Worm (Caenorhabditis elegans) whole organism, early embryonic: ENCODE results near the gene B0284.3.

Experiments used
- F13C5.2 ChIP-seq: sonication (generic microtip); optimal IDR thresholded peaks from 2 replicates; lab custom pipeline; 2017; ENCODE audit warnings: mild to moderate bottlenecking, missing genetic modification characterization, inconsistent platforms, missing compliant biosample characterization
- aly-1 ChIP-seq: sonication (generic microtip); optimal IDR thresholded peaks from 2 replicates; lab custom pipeline; 2016; ENCODE audit warnings: missing genetic modification characterization, missing compliant biosample characterization
- ama-1 ChIP-seq: fragments of 150-350 bp; optimal IDR thresholded peaks from 2 replicates; lab custom pipeline; 2014
- ceh-13 ChIP-seq: fragments of 200-800 bp; sonication (Bioruptor generic); optimal IDR thresholded peaks from 2 replicates; lab custom pipeline; 2018; ENCODE audit warnings: mild to moderate bottlenecking, missing genetic modification characterization, missing compliant biosample characterization
- ceh-36 ChIP-seq: sonication (generic microtip); optimal IDR thresholded peaks from 2 replicates; lab custom pipeline; 2016; ENCODE audit warnings: missing genetic modification characterization, inconsistent platforms, missing compliant biosample characterization
- flt-1 ChIP-seq: fragments of 200-800 bp; sonication (Bioruptor generic); IDR thresholded peaks from 2 replicates; pipeline ENCODE4 v1.3.6; 2022; ENCODE audit warnings: missing genetic modification characterization, missing compliant biosample characterization
- hmbx-1 ChIP-seq: sonication (generic microtip); optimal IDR thresholded peaks from 2 replicates; lab custom pipeline; 2016; ENCODE audit warnings: mild to moderate bottlenecking, missing genetic modification characterization, missing compliant biosample characterization
- scrt-1 ChIP-seq: fragments of 200-800 bp; sonication (Bioruptor generic); IDR thresholded peaks from 2 replicates; pipeline ENCODE4 v1.3.6; 2022; ENCODE audit warnings: missing genetic modification characterization, missing compliant biosample characterization
- sea-1 ChIP-seq: fragments of 200-800 bp; sonication (Bioruptor generic); conservative IDR thresholded peaks from 2 replicates; pipeline ENCODE4 v1.3.6; 2022; ENCODE audit warnings: missing genetic modification characterization, missing compliant biosample characterization
- tbx-11 ChIP-seq: fragments of 200-800 bp; sonication (Bioruptor generic); IDR thresholded peaks from 2 replicates; pipeline ENCODE4 v1.3.6; 2022; ENCODE audit warnings: missing genetic modification characterization, missing compliant biosample characterization

ce11 chrIII:4349799-4350198 is 29.8 kb downstream of the B0284.3 start, which contains the start of gene B0285.6:
- TF ChIP-seq flt-1 (GFP tag; lab: Robert Waterston, UW) (no peak), aly-1 (tag; lab: Kevin White, UChicago) (no peak), ama-1 (lab: Kevin White, UChicago) (no peak), F13C5.2 (tag; lab: Kevin White, UChicago) (no peak), hmbx-1 (no peak), ceh-36 (tag; lab: Kevin White, UChicago) (no peak), sea-1 (GFP tag; lab: Robert Waterston, UW) (no peak), ceh-13 (GFP tag; lab: Kevin White, UChicago) (no peak), tbx-11 (GFP tag; lab: Robert Waterston, UW) (no peak), scrt-1 (no peak)
